Fruit fly (Drosophila melanogaster) whole organism, prepupa: Measurements from ENCODE around the gene CG14315.

Experiments
- Blimp-1 ChIP-seq: fragments of 200-800 bp; sonication (Bioruptor generic); optimal IDR thresholded peaks from 3 replicates; lab custom pipeline; 2017; ENCODE audit warnings: missing biosample characterization, missing genetic modification characterization, mild to moderate bottlenecking, moderate library complexity, missing genetic modification reagents
- CG10631 ChIP-seq: fragments of 200-800 bp; sonication (Bioruptor generic); optimal IDR thresholded peaks from 2 replicates; lab custom pipeline; 2016; ENCODE audit warnings: missing biosample characterization, missing genetic modification characterization
- CG11902 ChIP-seq: fragments of 200-800 bp; sonication (Bioruptor generic); optimal IDR thresholded peaks from 3 replicates; lab custom pipeline; 2016; ENCODE audit warnings: missing biosample characterization, missing genetic modification characterization
- CG15336 ChIP-seq: fragments of 200-800 bp; sonication (Bioruptor generic); IDR thresholded peaks from 2 replicates; pipeline ENCODE4 v1.3.6; 2022; ENCODE audit warnings: missing biosample characterization, missing genetic modification characterization
- CG1621 ChIP-seq: fragments of 200-800 bp; sonication (Bioruptor generic); optimal IDR thresholded peaks from 3 replicates; lab custom pipeline; 2018; ENCODE audit warnings: missing biosample characterization, mild to moderate bottlenecking, missing genetic modification characterization
- CG16779 ChIP-seq: fragments of 200-800 bp; sonication (Bioruptor generic); optimal IDR thresholded peaks from 3 replicates; lab custom pipeline; 2017; ENCODE audit warnings: missing biosample characterization, mild to moderate bottlenecking, missing genetic modification characterization
- CG3032 ChIP-seq: fragments of 200-800 bp; optimal IDR thresholded peaks from 2 replicates; lab custom pipeline; 2019; ENCODE audit warnings: missing biosample characterization, mild to moderate bottlenecking, missing genetic modification characterization, moderate library complexity
- CG31627 ChIP-seq: fragments of 200-800 bp; sonication (Bioruptor generic); optimal IDR thresholded peaks from 3 replicates; lab custom pipeline; 2016; ENCODE audit warnings: missing biosample characterization, missing genetic modification characterization
- CG34406 ChIP-seq: fragments of 200-800 bp; sonication (Bioruptor generic); optimal IDR thresholded peaks from 3 replicates; lab custom pipeline; 2016; ENCODE audit warnings: missing biosample characterization, missing genetic modification characterization
- CG3919 ChIP-seq: fragments of 200-800 bp; sonication (Bioruptor generic); optimal IDR thresholded peaks from 3 replicates; lab custom pipeline; 2016; ENCODE audit warnings: missing biosample characterization, missing genetic modification characterization
- CG6163 ChIP-seq: fragments of 200-800 bp; sonication (Bioruptor generic); IDR thresholded peaks from 3 replicates; pipeline ENCODE4 v1.3.6; 2022; ENCODE audit warnings: missing biosample characterization, missing genetic modification characterization
- CG6276 ChIP-seq: fragments of 200-800 bp; sonication (Bioruptor generic); optimal IDR thresholded peaks from 2 replicates; lab custom pipeline; 2017; ENCODE audit warnings: missing biosample characterization, mild to moderate bottlenecking, missing genetic modification characterization
- CG6808 ChIP-seq: fragments of 200-800 bp; sonication (Bioruptor generic); optimal IDR thresholded peaks from 3 replicates; lab custom pipeline; 2017; ENCODE audit warnings: missing biosample characterization, missing genetic modification characterization, mild to moderate bottlenecking, moderate library complexity, missing genetic modification reagents
- CG6854 ChIP-seq: fragments of 200-800 bp; sonication (Bioruptor generic); optimal IDR thresholded peaks from 2 replicates; lab custom pipeline; 2017; ENCODE audit warnings: missing biosample characterization, mild to moderate bottlenecking, missing genetic modification characterization
- CG7368 ChIP-seq: fragments of 200-800 bp; sonication (Bioruptor generic); optimal IDR thresholded peaks from 3 replicates; lab custom pipeline; 2016; ENCODE audit warnings: missing biosample characterization, missing genetic modification characterization
- CG8119 ChIP-seq: fragments of 200-800 bp; sonication (Bioruptor generic); IDR thresholded peaks from 3 replicates; pipeline ENCODE4 v1.3.6; 2022; ENCODE audit warnings: missing biosample characterization, missing genetic modification characterization
- CG8319 ChIP-seq: fragments of 200-800 bp; sonication (Bioruptor generic); optimal IDR thresholded peaks from 3 replicates; lab custom pipeline; 2016; ENCODE audit warnings: missing biosample characterization, missing genetic modification characterization
- CG8632 ChIP-seq: fragments of 200-800 bp; sonication (Bioruptor generic); optimal IDR thresholded peaks from 3 replicates; lab custom pipeline; 2016; ENCODE audit warnings: missing biosample characterization, missing genetic modification characterization
- CG9139 ChIP-seq: fragments of 200-800 bp; sonication (Bioruptor generic); optimal IDR thresholded peaks from 3 replicates; lab custom pipeline; 2017; ENCODE audit warnings: missing biosample characterization, mild to moderate bottlenecking, missing genetic modification characterization
- Eip78C ChIP-seq: fragments of 200-800 bp; sonication (Bioruptor generic); peaks from one replicate; lab custom pipeline; 2016; ENCODE audit warnings: missing biosample characterization, missing genetic modification characterization
- Ets21C ChIP-seq: fragments of 200-800 bp; sonication (Bioruptor generic); optimal IDR thresholded peaks from 3 replicates; lab custom pipeline; 2016; ENCODE audit warnings: missing biosample characterization, missing genetic modification characterization
- Ets96B ChIP-seq: fragments of 200-800 bp; optimal IDR thresholded peaks from 2 replicates; lab custom pipeline; 2019; ENCODE audit warnings: missing biosample characterization, mild to moderate bottlenecking, missing genetic modification characterization, moderate library complexity
- Gug ChIP-seq: fragments of 200-800 bp; sonication (Bioruptor generic); IDR thresholded peaks from 2 replicates; pipeline ENCODE4 v1.3.6; 2022; ENCODE audit warnings: missing biosample characterization, missing genetic modification characterization
- Hr38 ChIP-seq: sonication (Bioruptor generic); optimal IDR thresholded peaks from 2 replicates; lab custom pipeline; 2016; ENCODE audit warnings: missing biosample characterization, missing genetic modification characterization
- Hr39 ChIP-seq: fragments of 200-800 bp; sonication (Bioruptor generic); optimal IDR thresholded peaks from 2 replicates; lab custom pipeline; 2016; ENCODE audit warnings: missing biosample characterization, missing genetic modification characterization
- Hr4 ChIP-seq: fragments of 200-800 bp; sonication (Bioruptor generic); optimal IDR thresholded peaks from 3 replicates; lab custom pipeline; 2016; ENCODE audit warnings: missing biosample characterization, missing genetic modification characterization
- Met ChIP-seq: fragments of 200-800 bp; sonication (Bioruptor generic); optimal IDR thresholded peaks from 3 replicates; lab custom pipeline; 2016; ENCODE audit warnings: missing biosample characterization, missing genetic modification characterization
- OdsH ChIP-seq: fragments of 200-800 bp; sonication (Bioruptor generic); optimal IDR thresholded peaks from 3 replicates; lab custom pipeline; 2016; ENCODE audit warnings: missing biosample characterization, missing genetic modification characterization
- Smox ChIP-seq: fragments of 200-800 bp; sonication (Bioruptor generic); optimal IDR thresholded peaks from 3 replicates; lab custom pipeline; 2016; ENCODE audit warnings: missing biosample characterization, missing genetic modification characterization
- Sox102F ChIP-seq: fragments of 200-800 bp; sonication (Bioruptor generic); optimal IDR thresholded peaks from 2 replicates; lab custom pipeline; 2016; ENCODE audit warnings: missing biosample characterization, mild to moderate bottlenecking, missing genetic modification characterization
- Sox15 ChIP-seq: fragments of 200-800 bp; sonication (Bioruptor generic); optimal IDR thresholded peaks from 3 replicates; lab custom pipeline; 2016; ENCODE audit warnings: missing biosample characterization, missing genetic modification characterization
- achi ChIP-seq: fragments of 200-800 bp; sonication (Bioruptor generic); optimal IDR thresholded peaks from 3 replicates; lab custom pipeline; 2016; ENCODE audit warnings: missing biosample characterization, missing genetic modification characterization
- acj6 ChIP-seq: fragments of 200-800 bp; sonication (Bioruptor generic); optimal IDR thresholded peaks from 3 replicates; lab custom pipeline; 2016; ENCODE audit warnings: missing biosample characterization, missing genetic modification characterization
- cyc ChIP-seq: fragments of 200-800 bp; sonication (Bioruptor generic); optimal IDR thresholded peaks from 3 replicates; lab custom pipeline; 2016; ENCODE audit warnings: missing biosample characterization, missing genetic modification characterization
- eg ChIP-seq: fragments of 200-800 bp; sonication (Bioruptor generic); IDR thresholded peaks from 3 replicates; pipeline ENCODE4 v1.3.6; 2022; ENCODE audit warnings: missing biosample characterization, missing genetic modification characterization
- esn ChIP-seq: fragments of 200-800 bp; sonication (Bioruptor generic); optimal IDR thresholded peaks from 2 replicates; lab custom pipeline; 2016; ENCODE audit warnings: missing biosample characterization, mild to moderate bottlenecking, missing genetic modification characterization, moderate library complexity
- fd59A ChIP-seq: fragments of 200-800 bp; sonication (Bioruptor generic); optimal IDR thresholded peaks from 2 replicates; lab custom pipeline; 2017; ENCODE audit warnings: missing biosample characterization, mild to moderate bottlenecking, missing genetic modification characterization, missing genetic modification reagents
- fd85E ChIP-seq: fragments of 200-800 bp; sonication (Bioruptor generic); optimal IDR thresholded peaks from 3 replicates; lab custom pipeline; 2016; ENCODE audit warnings: missing biosample characterization, missing genetic modification characterization
- fkh ChIP-seq: fragments of 200-800 bp; sonication (Bioruptor generic); optimal IDR thresholded peaks from 3 replicates; lab custom pipeline; 2017; ENCODE audit warnings: missing biosample characterization, mild to moderate bottlenecking, missing genetic modification characterization, moderate library complexity
- lz ChIP-seq: fragments of 200-800 bp; sonication (Bioruptor generic); optimal IDR thresholded peaks from 3 replicates; lab custom pipeline; 2016; ENCODE audit warnings: missing biosample characterization, missing genetic modification characterization
- pdm3 ChIP-seq: fragments of 200-800 bp; sonication (Bioruptor generic); optimal IDR thresholded peaks from 3 replicates; lab custom pipeline; 2016; ENCODE audit warnings: missing biosample characterization, missing genetic modification characterization
- ss ChIP-seq, 2 experiments: fragments of 200-800 bp; sonication (Bioruptor generic); optimal IDR thresholded peaks; 2 replicates in 1 of 2; 3 replicates in 1 of 2; lab custom pipeline; 2017 to 2018; ENCODE audit warnings: mild to moderate bottlenecking in 2 of 2, missing biosample characterization in 2 of 2, missing genetic modification characterization in 2 of 2, moderate library complexity in 1 of 2
- svp ChIP-seq: fragments of 200-800 bp; sonication (Bioruptor generic); peaks from one replicate; lab custom pipeline; 2016; ENCODE audit warnings: missing biosample characterization, missing genetic modification characterization
- topi ChIP-seq: fragments of 200-800 bp; sonication (Bioruptor generic); optimal IDR thresholded peaks from 3 replicates; lab custom pipeline; 2016; ENCODE audit warnings: missing biosample characterization, missing genetic modification characterization
- vri ChIP-seq: fragments of 200-800 bp; sonication (Bioruptor generic); optimal IDR thresholded peaks from 3 replicates; lab custom pipeline; 2016; ENCODE audit warnings: missing biosample characterization, mild to moderate bottlenecking, missing genetic modification characterization

CG14315 gene

DNA sequence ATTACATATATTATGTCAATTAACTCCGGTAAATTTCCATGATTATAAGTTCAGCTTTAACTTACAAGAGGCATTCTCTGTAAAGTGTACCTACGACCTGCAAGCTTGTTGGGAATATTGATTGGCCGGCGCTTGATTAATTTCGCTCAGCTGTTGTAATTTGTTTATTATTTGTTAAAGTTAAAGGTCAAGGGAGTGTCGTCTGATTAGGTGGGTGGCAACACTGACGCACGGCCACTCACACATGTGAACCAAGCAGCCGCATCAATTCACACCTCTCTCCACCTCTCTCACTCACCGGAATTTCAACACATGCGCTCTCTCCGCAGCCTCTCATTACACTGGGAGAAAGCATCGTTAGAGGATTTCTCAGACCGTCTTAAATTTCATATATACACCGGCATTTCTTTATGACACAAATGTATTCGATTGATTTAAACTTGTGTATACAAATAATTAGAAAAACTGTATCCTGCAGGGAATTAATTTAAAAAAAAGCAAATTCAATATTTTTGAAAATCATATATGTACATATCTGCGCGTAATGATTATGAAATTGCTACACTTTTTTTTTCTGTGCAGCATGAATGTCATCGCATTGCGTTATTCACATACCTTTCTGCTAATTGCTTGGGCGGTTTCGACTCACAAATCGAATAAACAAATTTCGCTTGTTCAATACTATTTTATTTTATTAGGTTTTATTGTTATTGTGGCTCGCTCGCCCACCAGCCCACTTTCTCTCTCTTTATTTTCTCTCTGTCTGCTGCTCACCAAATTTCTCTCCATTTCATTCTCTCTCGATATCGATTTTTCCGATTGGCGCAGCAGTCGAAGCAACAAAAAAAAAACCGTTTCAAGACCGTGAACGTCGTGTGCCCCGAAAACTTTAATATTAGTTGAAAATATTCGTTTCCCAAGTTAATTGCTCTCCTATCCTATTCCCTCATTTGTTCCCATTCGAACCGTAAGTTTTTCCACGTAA is 13.8 kb downstream of the CG14315 start (continued):
- peak; percentile 92 for TF ChIP-seq Hr4 (GFP tag; lab: Kevin White, UChicago)
- TF ChIP-seq CG3919 = no peak
- peak; percentile 67 for TF ChIP-seq Ets96B (tag; lab: Kevin White, UChicago)
- TF ChIP-seq eg (GFP tag; lab: Robert Waterston, UW) = peak; percentile 74; the same call in 2 of the 3 replicates
- no peak for TF ChIP-seq CG1621
- peak; percentile 79 for TF ChIP-seq CG31627 (GFP tag; lab: Kevin White, UChicago)
- TF ChIP-seq ss (GFP tag; optimal IDR thresholded peaks at IDR 0.05; lab: Kevin White, UChicago) = no peak
- no peak for TF ChIP-seq Met (GFP tag; lab: Kevin White, UChicago)
- peak; percentile 91 for TF ChIP-seq svp (GFP tag; lab: Kevin White, UChicago)
- TF ChIP-seq lz (GFP tag; lab: Kevin White, UChicago) = peak; percentile 79
- TF ChIP-seq CG16779 (tag; lab: Kevin White, UChicago) = peak; percentile 71
- TF ChIP-seq acj6 = peak; percentile 82
- no peak for TF ChIP-seq vri (GFP tag; lab: Kevin White, UChicago)
- peak; percentile 89 for TF ChIP-seq CG8119
- peak; percentile 64 for TF ChIP-seq CG3032 (tag; lab: Kevin White, UChicago)
- peak; percentile 26 for TF ChIP-seq CG6854 (GFP tag; lab: Kevin White, UChicago)
- TF ChIP-seq achi (GFP tag; lab: Kevin White, UChicago) = no peak
- TF ChIP-seq Blimp-1 (GFP tag; lab: Kevin White, UChicago) = peak; percentile 47
- TF ChIP-seq CG6163 (GFP tag; lab: Robert Waterston, UW) = peak; percentile 74
- TF ChIP-seq OdsH = peak; percentile 84
- TF ChIP-seq cyc = peak; percentile 82
- no peak for TF ChIP-seq CG6808
- no peak for TF ChIP-seq Sox102F (GFP tag; lab: Kevin White, UChicago)
- TF ChIP-seq Sox15 (GFP tag; lab: Kevin White, UChicago) = peak; percentile 64
- no peak for TF ChIP-seq fkh
- TF ChIP-seq CG9139 (GFP tag; lab: Kevin White, UChicago) = no peak
- TF ChIP-seq CG6276 = peak; percentile 90
- peak; percentile 83 for TF ChIP-seq topi (GFP tag; lab: Kevin White, UChicago)
- TF ChIP-seq CG10631 (GFP tag; lab: Kevin White, UChicago) = no peak

DNA sequence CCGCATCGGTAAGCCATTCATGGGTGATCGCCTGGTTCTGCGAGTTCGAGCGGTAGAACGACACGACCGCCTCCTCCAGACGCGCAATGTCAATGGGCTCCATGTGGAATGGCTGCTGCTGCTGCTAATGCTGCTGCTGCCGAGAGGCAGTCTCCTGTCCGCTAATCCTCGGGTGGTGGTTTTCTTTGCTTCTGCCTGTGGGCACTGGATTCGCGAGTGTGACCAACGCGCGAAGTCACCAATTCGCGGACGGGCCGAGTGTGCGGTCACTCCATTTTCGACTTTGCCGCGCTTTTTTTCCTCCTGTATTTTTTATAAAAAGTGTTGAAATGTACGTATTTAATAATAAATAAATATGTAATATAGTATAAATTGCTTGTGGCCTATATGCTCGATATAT is 24.7 kb downstream of the CG14315 start, which contains the start of gene cdm:
TSS of gene cdm (minus strand) at position 236 of the 400 bp plus-strand sequence.
- TF ChIP-seq CG6163 (GFP tag; lab: Robert Waterston, UW) = peak; percentile 19; the same call in 1 of the 3 replicates
- TF ChIP-seq esn (GFP tag; lab: Kevin White, UChicago) = peak; percentile 8
- no peak for TF ChIP-seq CG6808
- no peak for TF ChIP-seq Ets96B (tag; lab: Kevin White, UChicago)
- TF ChIP-seq, all 60 proteins: peak for 2

DNA sequence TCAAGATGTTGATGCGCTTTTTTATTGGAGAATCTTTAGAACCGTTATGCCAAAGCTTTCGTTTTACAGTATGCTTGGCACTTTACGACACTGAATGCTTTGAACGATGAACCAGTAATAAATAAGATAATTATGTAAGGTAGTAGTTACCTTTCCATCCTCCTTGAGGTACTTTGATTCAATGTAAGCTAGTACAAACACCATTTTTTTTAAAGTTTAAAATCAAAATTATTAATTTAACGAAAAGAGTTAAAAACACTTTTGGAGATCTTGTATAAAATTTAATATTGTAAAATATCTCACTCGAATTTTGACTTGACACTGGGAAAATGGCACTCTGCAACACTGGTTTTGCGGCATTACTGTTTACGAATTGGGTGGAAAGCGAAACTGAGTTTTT is 26.9 kb downstream of the CG14315 start, which contains the start of the genes Arp5 and CG7208:
TSS of gene Arp5 (plus strand) at position 114 of the 400 bp plus-strand sequence.
TSS of gene CG7208 (minus strand) at position 331 of the 400 bp plus-strand sequence.
- TF ChIP-seq CG31627 (GFP tag; lab: Kevin White, UChicago) (peak; percentile 71), Hr38 (no peak), Ets21C (GFP tag; lab: Kevin White, UChicago) (peak; percentile 50), CG1621 (no peak), acj6 (peak; percentile 69), Gug (GFP tag; lab: Robert Waterston, UW) (peak; percentile 42; the same call in 1 of the 2 replicates), fd85E (GFP tag; lab: Kevin White, UChicago) (peak; percentile 10), CG3032 (tag; lab: Kevin White, UChicago) (peak; percentile 48), CG11902 (peak; percentile 14), lz (GFP tag; lab: Kevin White, UChicago) (peak; percentile 62), Hr39 (peak; percentile 68), CG15336 (GFP tag; lab: Robert Waterston, UW) (no peak), CG8632 (peak; percentile 39), Sox15 (GFP tag; lab: Kevin White, UChicago) (no peak), pdm3 (GFP tag; lab: Kevin White, UChicago) (peak; percentile 76), esn (GFP tag; lab: Kevin White, UChicago) (peak; percentile 83), CG7368 (no peak), Eip78C (GFP tag; lab: Kevin White, UChicago) (peak; percentile 91), CG34406 (GFP tag; lab: Kevin White, UChicago) (no peak), topi (GFP tag; lab: Kevin White, UChicago) (peak; percentile 73), Met (GFP tag; lab: Kevin White, UChicago) (no peak), CG8319 (GFP tag; lab: Kevin White, UChicago) (peak; percentile 51), fd59A (GFP tag; lab: Kevin White, UChicago) (no peak), Smox (GFP tag; lab: Kevin White, UChicago) (no peak), Blimp-1 (GFP tag; lab: Kevin White, UChicago) (peak; percentile 51)
